Fruit fly (Drosophila melanogaster) S2 (cell line): Measurements from ENCODE around the gene GstD5.

ENCODE experiments used
- CG8478 ChIP-seq: fragments of >200 bp; optimal IDR thresholded peaks from 2 replicates; lab custom pipeline; 2018
- CTCF ChIP-seq, 2 experiments: fragments of >200 bp; optimal IDR thresholded peaks; 2 replicates each; lab custom pipeline; 2018

- no peak for TF ChIP-seq CG8478 (lab: Kevin White, UChicago)
- TF ChIP-seq CTCF (optimal IDR thresholded peaks at IDR 0.05; lab: Kevin White, UChicago) = no peak
Measured at dm6 chr3R:12326855-12327254, 48.7 kb upstream of the GstD5 start.
